Fruit fly (Drosophila melanogaster) Kc167 (cell line): ENCODE data around the gene jim.

Source experiments
- Myc ChIP-seq: fragments of >200 bp; optimal IDR thresholded peaks from 2 replicates; lab custom pipeline; 2017; ENCODE audit warnings: missing external identifiers
- Sin3A ChIP-seq: fragments of >200 bp; optimal IDR thresholded peaks from 2 replicates; lab custom pipeline; 2018; ENCODE audit warnings: missing external identifiers
- h ChIP-seq: fragments of >200 bp; optimal IDR thresholded peaks from 3 replicates; lab custom pipeline; 2018; ENCODE audit warnings: missing external identifiers
- insv ChIP-seq: fragments of >200 bp; optimal IDR thresholded peaks from 3 replicates; lab custom pipeline; 2018; ENCODE audit warnings: missing external identifiers
- psq ChIP-seq: fragments of >200 bp; optimal IDR thresholded peaks from 2 replicates; lab custom pipeline; 2017; ENCODE audit warnings: missing external identifiers
- ttk ChIP-seq: sonication (Bioruptor generic); optimal IDR thresholded peaks from 2 replicates; lab custom pipeline; 2017; ENCODE audit warnings: missing external identifiers

Gene jim

DNA sequence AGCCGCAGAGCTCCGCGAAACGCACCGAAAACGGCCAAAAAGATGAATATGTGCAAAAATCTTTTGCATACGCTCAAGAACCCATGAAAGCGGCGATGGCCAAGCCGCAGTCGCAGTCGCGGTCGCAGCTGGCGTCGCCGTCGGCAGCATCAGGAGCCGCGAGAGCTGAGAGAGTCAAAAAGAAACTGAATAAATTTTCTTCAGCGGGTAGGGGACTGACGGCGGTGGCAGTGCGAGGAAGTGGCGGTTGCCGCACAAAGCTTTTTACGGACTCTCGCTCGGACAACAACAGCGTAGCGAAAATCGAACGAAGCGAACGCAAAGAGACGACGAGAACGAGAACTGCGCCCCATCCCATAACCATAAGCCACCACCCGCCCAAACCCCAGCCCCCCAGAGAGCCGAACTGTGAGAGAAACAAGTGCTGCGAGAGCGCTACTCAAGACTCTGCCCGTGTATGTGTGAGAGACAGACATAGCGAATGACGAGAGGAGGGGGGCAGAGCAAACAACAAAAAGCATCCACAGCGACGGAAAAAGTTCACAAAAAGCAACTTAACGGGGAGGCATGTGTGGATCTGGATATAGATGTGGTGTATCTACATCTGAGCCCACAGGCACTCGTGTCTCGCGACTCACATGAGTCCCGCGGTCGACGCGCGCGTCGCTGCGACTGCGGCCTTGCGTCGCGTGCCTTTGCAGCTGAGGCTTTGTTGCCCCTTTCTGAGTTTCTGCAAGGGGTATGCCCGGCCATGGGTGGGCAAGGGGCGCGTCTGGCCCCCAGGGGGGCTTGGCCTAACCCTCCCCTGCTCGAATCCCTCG is at the start of gene jim:
Gene jim (minus strand): TSS at position 51 of the 821 bp plus-strand sequence.
- TF ChIP-seq insv (lab: Kevin White, UChicago) = no peak
- no peak for TF ChIP-seq ttk (lab: Kevin White, UChicago)
- no peak for TF ChIP-seq Myc (lab: Kevin White, UChicago)
- no peak for TF ChIP-seq psq (lab: Kevin White, UChicago)
- no peak for TF ChIP-seq Sin3A (lab: Kevin White, UChicago)
- no peak for TF ChIP-seq h (lab: Kevin White, UChicago)

DNA sequence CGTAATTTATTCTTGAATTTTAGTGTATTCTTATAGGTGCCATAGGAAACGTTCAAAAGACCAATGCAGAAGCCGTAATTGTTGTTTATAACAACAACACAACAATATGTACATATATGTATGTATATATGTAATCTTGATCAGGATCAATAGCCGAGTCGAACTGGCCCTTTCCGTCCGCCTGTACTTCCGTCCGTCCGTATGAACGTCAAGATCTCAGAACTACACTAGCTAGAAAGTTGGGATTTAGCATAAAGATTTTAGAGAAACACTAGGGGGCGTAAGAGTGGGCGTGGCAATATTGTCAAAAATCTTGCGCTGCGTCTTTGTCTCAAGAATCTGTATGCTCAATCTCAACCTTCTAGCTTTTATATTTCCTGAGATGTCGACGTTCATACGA is 49.5 kb upstream of the jim start:
- TF ChIP-seq ttk (lab: Kevin White, UChicago) (no peak), Sin3A (lab: Kevin White, UChicago) (no peak), Myc (lab: Kevin White, UChicago) (no peak), psq (lab: Kevin White, UChicago) (no peak), insv (lab: Kevin White, UChicago) (no peak), h (lab: Kevin White, UChicago) (no peak)

DNA sequence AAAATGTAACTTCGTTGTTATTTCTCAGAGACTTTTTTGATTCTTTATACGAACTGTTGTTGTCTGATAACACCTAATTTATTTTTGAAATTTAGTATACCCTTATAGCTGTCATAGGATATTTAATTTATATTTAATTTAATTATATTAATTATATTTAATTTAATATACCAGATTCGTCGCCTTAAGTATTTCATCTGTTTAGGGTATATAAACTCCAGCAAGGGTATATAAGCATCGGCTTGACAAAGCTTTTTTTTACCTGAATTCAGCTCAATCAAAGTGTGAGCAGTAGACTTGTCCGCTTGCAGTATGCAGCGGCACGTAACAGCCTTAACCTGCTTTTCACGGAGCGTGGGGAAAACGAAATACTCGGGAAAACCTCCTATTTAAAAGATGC is 48.7 kb upstream of the jim start:
- TF ChIP-seq Myc (lab: Kevin White, UChicago) (no peak), h (lab: Kevin White, UChicago) (no peak), insv (lab: Kevin White, UChicago) (no peak), ttk (lab: Kevin White, UChicago) (no peak), Sin3A (lab: Kevin White, UChicago) (no peak), psq (lab: Kevin White, UChicago) (no peak)

DNA sequence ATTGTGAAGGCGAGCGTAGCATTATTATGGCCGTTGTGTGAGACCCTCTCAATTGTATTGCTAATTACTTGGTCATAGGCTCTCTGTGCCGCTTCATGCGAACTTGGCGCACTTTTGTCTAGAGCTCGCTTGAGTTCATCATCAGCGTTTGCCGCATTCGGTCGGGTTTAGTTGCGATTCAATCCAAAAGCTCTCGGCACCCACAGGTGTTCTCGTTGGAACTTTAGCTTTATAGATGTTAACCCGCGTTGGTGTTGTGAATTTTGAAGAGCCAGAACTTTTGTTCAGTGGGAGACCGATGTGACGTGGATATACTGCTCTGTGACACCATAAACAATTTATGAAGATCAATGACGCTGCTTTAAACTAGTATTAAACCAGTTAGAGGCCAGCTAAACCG is 45.9 kb upstream of the jim start, which contains the start of gene slif:
Gene slif (plus strand): TSS at position 132 of the 400 bp plus-strand sequence.
- TF ChIP-seq ttk (lab: Kevin White, UChicago) (no peak), Sin3A (lab: Kevin White, UChicago) (no peak), insv (lab: Kevin White, UChicago) (no peak), h (lab: Kevin White, UChicago) (no peak), psq (lab: Kevin White, UChicago) (no peak), Myc (lab: Kevin White, UChicago) (no peak)

DNA sequence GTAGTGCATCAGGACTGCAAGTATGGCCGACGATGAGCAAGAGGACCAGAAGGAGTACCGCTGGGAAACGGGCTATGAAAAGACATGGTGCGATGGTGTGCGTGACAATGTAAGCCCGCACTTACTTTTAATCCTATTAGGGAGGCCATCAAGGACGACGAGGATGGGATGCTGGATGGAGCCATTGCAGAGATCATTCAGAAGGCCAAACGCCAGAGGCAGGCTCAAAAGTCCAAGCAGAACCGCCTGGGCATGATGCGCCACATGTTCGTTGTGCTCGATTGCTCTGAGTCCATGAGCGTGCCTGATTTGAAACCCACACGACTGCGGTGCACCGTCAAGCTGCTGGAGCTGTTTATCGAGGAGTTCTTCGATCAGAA is 44.3 kb upstream of the jim start:
- TF ChIP-seq insv (lab: Kevin White, UChicago) (no peak), ttk (lab: Kevin White, UChicago) (no peak), h (lab: Kevin White, UChicago) (no peak), Sin3A (lab: Kevin White, UChicago) (no peak), Myc (lab: Kevin White, UChicago) (no peak), psq (lab: Kevin White, UChicago) (no peak)

DNA sequence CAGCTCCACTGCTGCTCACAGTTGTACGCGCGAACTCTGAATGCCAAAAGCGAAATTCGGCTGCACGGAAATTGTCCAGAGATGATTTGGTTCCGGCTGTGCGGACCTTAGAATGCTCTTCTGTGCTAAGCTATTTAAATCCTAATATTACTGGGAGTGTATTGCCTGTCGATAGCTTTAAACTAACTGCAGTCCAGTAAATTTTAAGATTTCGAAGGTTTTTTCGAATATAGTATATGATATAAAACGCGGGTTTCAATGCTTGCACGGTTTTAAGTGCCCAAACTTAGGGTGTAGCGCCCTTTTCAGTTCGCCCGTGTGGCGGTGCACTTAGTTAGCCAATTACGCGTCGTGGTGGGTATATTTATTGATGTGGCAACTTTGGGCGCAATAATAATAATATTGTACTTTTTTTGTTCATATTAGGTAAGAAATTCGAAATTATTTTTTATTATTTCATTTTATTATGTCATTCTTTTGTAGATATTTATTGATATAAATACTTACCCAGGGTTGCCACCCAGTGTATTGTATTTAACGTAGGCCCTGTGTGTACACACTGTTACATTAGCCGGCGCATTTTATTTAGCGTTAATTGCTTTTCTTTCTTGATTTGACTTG is 43.8 kb upstream of the jim start, which contains the start of the genes Chro and Ssl1:
Gene Chro (minus strand): TSS at position 262 of the 621 bp plus-strand sequence.
Gene Ssl1 (plus strand): TSS at position 367 of the 621 bp plus-strand sequence.
- TF ChIP-seq h (lab: Kevin White, UChicago) = no peak
- no peak for TF ChIP-seq ttk (lab: Kevin White, UChicago)
- no peak for TF ChIP-seq Myc (lab: Kevin White, UChicago)
- TF ChIP-seq psq (lab: Kevin White, UChicago) = no peak
- no peak for TF ChIP-seq Sin3A (lab: Kevin White, UChicago)
- TF ChIP-seq insv (lab: Kevin White, UChicago) = no peak

DNA sequence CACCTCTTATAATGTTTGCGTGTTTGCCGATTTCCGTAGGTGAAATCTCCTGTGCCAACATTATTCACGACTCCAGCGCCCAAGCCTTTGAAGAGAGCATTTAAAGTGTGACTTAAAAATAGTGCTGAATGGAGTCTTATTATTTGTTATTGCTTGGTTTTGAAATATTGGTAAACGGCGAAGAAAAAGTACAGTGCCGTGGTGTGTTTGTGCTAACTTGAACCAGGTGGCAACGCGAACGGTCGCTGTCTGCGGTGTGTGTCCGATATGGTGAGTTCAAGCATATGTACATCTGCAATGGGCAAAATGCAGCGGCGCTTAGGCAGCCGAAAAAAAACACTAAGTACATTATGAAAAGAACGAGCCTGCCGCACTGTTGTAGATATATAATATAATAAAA is 42.9 kb upstream of the jim start:
- TF ChIP-seq psq (lab: Kevin White, UChicago) (no peak), Myc (lab: Kevin White, UChicago) (no peak), h (lab: Kevin White, UChicago) (no peak)

DNA sequence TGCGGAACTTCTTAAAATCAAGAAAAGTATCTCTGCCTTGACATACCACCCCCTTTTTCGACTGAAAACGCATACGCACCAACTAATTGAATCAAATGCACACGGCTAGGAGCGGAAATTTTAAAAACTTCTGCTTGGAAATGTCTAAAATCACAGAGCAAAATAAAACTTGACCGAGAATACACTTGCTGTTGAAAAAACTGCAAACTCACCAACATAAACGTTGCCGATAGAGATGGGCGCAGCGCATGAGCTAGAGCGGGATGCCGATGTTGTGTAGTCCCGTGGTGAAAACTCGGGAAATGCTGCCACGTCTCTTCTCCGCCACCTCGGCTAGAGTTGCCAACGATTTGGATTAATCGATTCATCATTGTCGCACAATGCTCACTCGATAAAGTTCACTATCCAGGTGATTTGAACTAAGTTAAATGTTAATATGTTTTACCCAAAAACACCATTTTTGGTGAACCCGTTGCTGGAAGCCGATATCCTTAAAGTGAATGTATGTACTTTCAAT is 36.9 kb upstream of the jim start, which contains the start of the genes CG11109 and Arf1:
Gene CG11109 (plus strand): TSS at position 356 of the 517 bp plus-strand sequence.
Gene Arf1 (minus strand): TSS at position 387 of the 517 bp plus-strand sequence.
- TF ChIP-seq Sin3A (lab: Kevin White, UChicago) = no peak
- no peak for TF ChIP-seq psq (lab: Kevin White, UChicago)
- TF ChIP-seq Myc (lab: Kevin White, UChicago) = no peak
- no peak for TF ChIP-seq insv (lab: Kevin White, UChicago)
- TF ChIP-seq ttk (lab: Kevin White, UChicago) = no peak
- TF ChIP-seq h (lab: Kevin White, UChicago) = no peak

DNA sequence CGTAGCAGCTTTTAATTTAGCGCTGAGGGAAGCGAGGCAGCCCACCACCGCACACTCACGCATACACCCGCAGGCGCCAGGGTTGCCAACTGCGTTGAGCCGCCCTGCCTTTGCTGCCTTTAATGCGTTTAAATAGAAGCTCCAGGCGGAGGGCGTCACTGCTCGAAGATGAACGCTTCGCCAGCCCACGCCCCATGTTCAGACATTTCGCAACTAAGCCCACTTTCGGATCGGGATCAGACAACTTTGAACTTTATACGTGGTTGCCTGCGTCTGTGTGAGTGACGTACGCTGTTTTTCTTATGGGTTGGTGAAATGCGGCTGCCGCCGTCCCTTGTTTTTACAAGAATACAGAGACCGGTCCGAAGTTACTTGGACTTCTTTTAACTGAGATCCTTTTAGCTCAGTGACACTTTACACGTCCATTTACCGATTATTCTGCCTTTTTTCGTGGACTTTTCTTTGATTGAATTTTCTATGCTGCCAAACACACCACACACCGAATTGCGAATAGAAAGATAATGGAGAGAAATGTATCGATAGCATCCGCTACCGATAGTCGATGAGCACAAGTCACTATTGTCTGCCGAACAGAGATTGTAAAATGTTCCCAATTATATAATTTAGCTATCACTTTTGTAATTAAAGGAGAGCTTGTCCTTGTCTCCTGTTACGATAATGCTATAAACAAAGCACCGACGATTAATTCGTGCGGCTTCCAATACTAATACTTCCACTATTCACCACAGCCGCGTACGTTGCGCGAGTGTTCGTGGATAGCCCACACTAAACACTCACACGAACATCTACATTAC is 36.2 kb upstream of the jim start:
- no peak for TF ChIP-seq Sin3A (lab: Kevin White, UChicago)
- TF ChIP-seq h (lab: Kevin White, UChicago) = no peak
- TF ChIP-seq ttk (lab: Kevin White, UChicago) = no peak
- TF ChIP-seq psq (lab: Kevin White, UChicago) = no peak
- no peak for TF ChIP-seq Myc (lab: Kevin White, UChicago)
- no peak for TF ChIP-seq insv (lab: Kevin White, UChicago)

DNA sequence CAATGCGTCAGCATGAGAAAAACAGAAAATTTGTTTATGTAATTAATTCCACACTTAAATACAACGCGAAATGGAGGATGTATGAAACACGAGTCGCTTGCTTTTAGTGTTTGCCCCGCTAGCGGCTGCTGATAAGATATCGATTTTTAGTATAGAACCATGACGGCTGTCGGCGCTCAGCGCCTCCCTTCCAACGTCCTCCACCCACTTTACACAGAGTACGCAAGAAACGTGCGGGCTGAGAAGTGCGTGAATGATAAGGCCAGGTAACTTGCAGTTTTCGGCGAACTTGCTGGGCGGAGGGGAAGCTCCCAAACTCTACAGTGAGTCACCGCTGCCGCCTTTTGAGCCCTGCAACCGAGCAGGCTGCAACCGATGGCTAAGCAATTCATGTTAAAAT is 35.4 kb upstream of the jim start:
- TF ChIP-seq Myc (lab: Kevin White, UChicago) (no peak), Sin3A (lab: Kevin White, UChicago) (no peak), h (lab: Kevin White, UChicago) (no peak), insv (lab: Kevin White, UChicago) (no peak), psq (lab: Kevin White, UChicago) (no peak)
